Worm (Caenorhabditis elegans): ENCODE data around the gene F46H5.2.

Gene F46H5.2

DNA sequence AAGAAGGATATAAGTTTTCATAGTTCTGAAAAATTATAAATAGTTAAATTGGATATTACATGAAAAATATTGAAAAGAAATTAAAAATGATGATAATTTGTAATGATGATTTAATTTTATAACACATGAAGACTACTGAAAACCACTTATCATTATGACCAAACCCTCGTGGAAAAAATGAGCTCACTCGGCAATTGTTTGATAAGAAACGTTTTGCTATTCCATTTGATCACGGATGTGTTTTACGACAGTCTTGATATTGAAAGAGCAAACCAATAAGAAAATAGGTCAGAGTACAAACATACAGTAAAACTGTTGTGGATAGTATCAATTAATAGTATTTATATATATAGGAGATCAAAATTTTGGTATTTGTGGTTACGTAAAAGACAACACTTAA lies 49.9 kb downstream of the F46H5.2 start, which contains the start of gene spp-3:
Gene spp-3 (minus strand): TSS at position 25 of the 400 bp plus-strand sequence.
- TF ChIP-seq Y53G8AR.9 (GFP tag; conservative IDR thresholded peaks at IDR 0.05) (no peak), nfyb-1 (GFP tag; IDR thresholded peaks at IDR 0.05) (0 out of 2 replicates have a peak, but pooled peaks have one; percentile 56), C06A6.2 (GFP tag; conservative IDR thresholded peaks at IDR 0.05) (no peak), madf-6 (GFP tag; IDR thresholded peaks at IDR 0.05) (0 out of 2 replicates have a peak, but pooled peaks have one; percentile 5), ekl-4 (GFP tag; IDR thresholded peaks at IDR 0.05) (no peak), dpl-1 (GFP tag; optimal IDR thresholded peaks at IDR 0.05) (no peak), ets-4 (GFP tag; optimal IDR thresholded peaks at IDR 0.05) (peak; percentile 65), cebp-1 (GFP tag; IDR thresholded peaks at IDR 0.05) (no peak), cebp-1 (tag; optimal IDR thresholded peaks at IDR 0.05) (peak; percentile 40), B0019.2 (GFP tag; conservative IDR thresholded peaks at IDR 0.05) (no peak), sptf-2 (GFP tag; optimal IDR thresholded peaks at IDR 0.05) (no peak), atf-7 (tag; optimal IDR thresholded peaks at IDR 0.05) (peak; percentile 20), nhr-80 (tag; optimal IDR thresholded peaks at IDR 0.05) (peak; percentile 82), F33H1.4 (GFP tag; IDR thresholded peaks at IDR 0.05) (no peak)

DNA sequence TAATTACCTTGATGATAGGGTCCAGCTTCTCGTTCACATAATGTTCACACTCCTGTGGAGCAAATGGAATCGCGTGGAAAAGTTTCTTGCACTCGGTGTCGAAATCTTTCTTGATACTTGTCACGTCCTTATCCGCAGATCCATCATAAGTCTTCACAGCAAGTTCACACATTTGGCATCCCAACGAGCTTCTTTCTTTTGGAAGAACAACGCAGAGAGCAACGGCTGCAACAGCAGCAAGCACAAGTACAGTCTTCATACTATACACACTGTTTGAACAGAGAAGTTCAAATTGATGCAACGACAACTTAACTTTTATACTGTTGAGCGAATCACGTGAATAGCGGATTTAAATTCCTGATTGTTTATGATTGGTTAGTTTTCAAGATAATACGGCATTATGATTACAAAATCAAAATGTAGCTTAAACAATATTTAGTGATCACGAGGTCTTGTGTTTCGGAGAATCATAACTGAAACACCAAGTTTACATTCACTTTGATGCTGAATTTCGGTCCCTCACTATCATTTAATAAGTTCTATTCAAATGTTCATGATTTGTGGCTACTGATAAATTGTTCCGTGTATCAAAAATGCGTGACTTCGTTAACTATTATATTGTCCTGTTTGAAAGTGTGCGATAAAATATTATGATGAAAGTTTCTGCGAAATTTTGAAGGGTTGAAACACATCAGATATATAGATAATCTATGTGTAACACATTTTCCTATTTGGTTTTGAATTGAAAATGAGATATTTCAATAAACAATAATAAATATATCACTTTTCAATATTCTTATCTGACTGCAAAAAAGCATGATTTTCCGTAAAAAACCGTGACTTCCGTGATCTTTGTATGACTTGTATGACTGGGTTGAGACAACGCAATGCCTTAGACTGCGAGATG lies 51.3 kb downstream of the F46H5.2 start, which contains the start of the genes spp-2 and spp-6:
Gene spp-2 (minus strand): TSS at position 334 of the 907 bp plus-strand sequence.
Gene spp-6 (plus strand): TSS at position 857 of the 907 bp plus-strand sequence.
- TF ChIP-seq rpc-1 (optimal IDR thresholded peaks at IDR 0.05) (no peak), rpc-1 (tag; optimal IDR thresholded peaks at IDR 0.05) (no peak), hlh-12 (tag; optimal IDR thresholded peaks at IDR 0.05) (no peak), lin-40 (tag; optimal IDR thresholded peaks at IDR 0.05) (no peak), ekl-4 (GFP tag; IDR thresholded peaks at IDR 0.05) (no peak), D2030.7 (GFP tag; IDR thresholded peaks at IDR 0.05) (no peak), sptf-2 (GFP tag; optimal IDR thresholded peaks at IDR 0.05) (no peak), madf-8 (GFP tag; conservative IDR thresholded peaks at IDR 0.05) (no peak), rcor-1 (GFP tag; IDR thresholded peaks at IDR 0.05) (no peak), ets-4 (GFP tag; optimal IDR thresholded peaks at IDR 0.05) (no peak), madf-10 (tag; optimal IDR thresholded peaks at IDR 0.05) (no peak), somi-1 (GFP tag; optimal IDR thresholded peaks at IDR 0.05) (no peak), F10E7.11 (tag; optimal IDR thresholded peaks at IDR 0.05) (no peak), nfya-2 (GFP tag; IDR thresholded peaks at IDR 0.05) (no peak), ceh-79 (tag; optimal IDR thresholded peaks at IDR 0.05) (no peak), mxl-1 (tag; optimal IDR thresholded peaks at IDR 0.05) (no peak), hmg-20 (GFP tag; IDR thresholded peaks at IDR 0.05) (no peak), B0261.1 (tag; optimal IDR thresholded peaks at IDR 0.05) (no peak), efl-1 (GFP tag; optimal IDR thresholded peaks at IDR 0.05) (no peak), rec-8 (tag; optimal IDR thresholded peaks at IDR 0.05) (no peak), Y67H2A.10 (GFP tag; conservative IDR thresholded peaks at IDR 0.05) (no peak), snpc-4 (GFP tag; optimal IDR thresholded peaks at IDR 0.05) (no peak), snpc-4 (tag; optimal IDR thresholded peaks at IDR 0.05) (no peak), ztf-25 (GFP tag; IDR thresholded peaks at IDR 0.05) (no peak), F33H1.4 (GFP tag; IDR thresholded peaks at IDR 0.05) (no peak), Y56A3A.18 (GFP tag; IDR thresholded peaks at IDR 0.05) (no peak), hlh-26 (GFP tag; conservative IDR thresholded peaks at IDR 0.05) (no peak), snpc-1.1 (tag; optimal IDR thresholded peaks at IDR 0.05; ENCODE audit: insufficient read depth) (no peak), Y95B8A.8 (GFP tag; IDR thresholded peaks at IDR 0.05) (no peak), nfyb-1 (GFP tag; IDR thresholded peaks at IDR 0.05) (peak; percentile 80), ztf-6 (GFP tag; IDR thresholded peaks at IDR 0.05) (no peak), lin-26 (GFP tag; IDR thresholded peaks at IDR 0.05) (no peak), egl-44 (GFP tag; IDR thresholded peaks at IDR 0.05) (0 out of 2 replicates have a peak, but pooled peaks have one; percentile 21), aptf-3 (GFP tag; IDR thresholded peaks at IDR 0.05) (no peak), attf-5 (GFP tag; optimal IDR thresholded peaks at IDR 0.05) (no peak), F37B4.10 (GFP tag; IDR thresholded peaks at IDR 0.05) (no peak), dpl-1 (GFP tag; optimal IDR thresholded peaks at IDR 0.05) (no peak), ceh-58 (GFP tag; IDR thresholded peaks at IDR 0.05) (no peak), C06A6.2 (GFP tag; conservative IDR thresholded peaks at IDR 0.05) (no peak)

All from whole organism, young adult.